Worm (Caenorhabditis elegans) whole organism, midembryonic: ENCODE measurements around the gene sysm-1.

Source experiments
- T22C8.4 ChIP-seq: fragments of 200-800 bp; sonication (Bioruptor generic); IDR thresholded peaks from 2 replicates; pipeline ENCODE4 v1.3.6; 2022; ENCODE audit warnings: missing genetic modification characterization, missing compliant biosample characterization
- cog-1 ChIP-seq: sonication (generic microtip); optimal IDR thresholded peaks from 2 replicates; lab custom pipeline; 2016; ENCODE audit warnings: missing genetic modification characterization, missing compliant biosample characterization
- flt-1 ChIP-seq: fragments of 200-800 bp; sonication (Bioruptor generic); IDR thresholded peaks from 2 replicates; pipeline ENCODE4 v1.3.6; 2022; ENCODE audit warnings: missing genetic modification characterization, missing compliant biosample characterization
- klf-2 ChIP-seq: fragments of 200-800 bp; sonication (Bioruptor generic); conservative IDR thresholded peaks from 2 replicates; pipeline ENCODE4 v1.3.6; 2022; ENCODE audit warnings: missing genetic modification reagents, missing genetic modification characterization, missing compliant biosample characterization
- med-1 ChIP-seq: sonication (generic microtip); optimal IDR thresholded peaks from 2 replicates; lab custom pipeline; 2017; ENCODE audit warnings: missing genetic modification characterization, mild to moderate bottlenecking, missing compliant biosample characterization, antibody characterized with exemption, missing genetic modification reagents; ENCODE audit not compliant: insufficient read depth
- tab-1 ChIP-seq: fragments of 200-800 bp; sonication (Bioruptor generic); IDR thresholded peaks from 2 replicates; pipeline ENCODE4 v1.3.6; 2022; ENCODE audit warnings: missing genetic modification characterization, missing compliant biosample characterization

ce11 chrII:9086308-9086707 is 3.3 kb upstream of the sysm-1 start, which contains the start of gene hlh-3:
- no peak for TF ChIP-seq flt-1 (GFP tag; lab: Robert Waterston, UW)
- no peak for TF ChIP-seq T22C8.4 (GFP tag; lab: Robert Waterston, UW)
- no peak for TF ChIP-seq cog-1 (tag; lab: Kevin White, UChicago)
- TF ChIP-seq med-1: no peak
- no peak for TF ChIP-seq klf-2 (GFP tag; lab: Robert Waterston, UW)
- TF ChIP-seq tab-1 (GFP tag; lab: Robert Waterston, UW): no peak
